Worm (Caenorhabditis elegans) whole organism, late embryonic: ENCODE measurements around the gene atg-10.

ENCODE experiments used
- Y22D7AL.16 ChIP-seq: sonication (generic microtip); optimal IDR thresholded peaks from 2 replicates; lab custom pipeline; 2016; ENCODE audit warnings: missing genetic modification characterization, missing compliant biosample characterization
- ceh-14 ChIP-seq: sonication (generic microtip); optimal IDR thresholded peaks from 2 replicates; lab custom pipeline; 2016; ENCODE audit warnings: missing genotype, missing genetic modification characterization, missing compliant biosample characterization
- ceh-22 ChIP-seq: sonication (generic microtip); optimal IDR thresholded peaks from 2 replicates; lab custom pipeline; 2017; ENCODE audit warnings: missing biosample characterization, missing genetic modification characterization
- dmd-4 ChIP-seq: sonication (generic microtip); optimal IDR thresholded peaks from 2 replicates; lab custom pipeline; 2016; ENCODE audit warnings: borderline replicate concordance, missing genetic modification characterization, missing compliant biosample characterization
- dve-1 ChIP-seq: sonication (generic microtip); optimal IDR thresholded peaks from 2 replicates; lab custom pipeline; 2017; ENCODE audit warnings: antibody characterized with exemption, mild to moderate bottlenecking, missing genetic modification characterization, missing compliant biosample characterization
- gmeb-2 ChIP-seq: sonication (generic microtip); optimal IDR thresholded peaks from 2 replicates; lab custom pipeline; 2016; ENCODE audit warnings: missing genetic modification characterization, inconsistent platforms, missing compliant biosample characterization
- mec-3 ChIP-seq: sonication (generic microtip); optimal IDR thresholded peaks from 2 replicates; lab custom pipeline; 2016; ENCODE audit warnings: borderline replicate concordance, missing genetic modification characterization, missing compliant biosample characterization
- nhr-11 ChIP-seq: fragments of 150-350 bp; optimal IDR thresholded peaks from 2 replicates; lab custom pipeline; 2014; ENCODE audit warnings: missing biosample characterization, missing genetic modification characterization
- pha-4 ChIP-seq: fragments of 150-350 bp; optimal IDR thresholded peaks from 2 replicates; lab custom pipeline; 2018; ENCODE audit warnings: missing biosample characterization, missing genetic modification reagents, missing genetic modification characterization
- pqm-1 ChIP-seq: sonication (generic microtip); optimal IDR thresholded peaks from 2 replicates; lab custom pipeline; 2016; ENCODE audit warnings: missing genetic modification characterization, missing compliant biosample characterization
- ref-2 ChIP-seq: sonication (generic microtip); optimal IDR thresholded peaks from 2 replicates; lab custom pipeline; 2016; ENCODE audit warnings: missing genetic modification characterization, missing compliant biosample characterization
- rnt-1 ChIP-seq: sonication (generic microtip); optimal IDR thresholded peaks from 2 replicates; lab custom pipeline; 2016; ENCODE audit warnings: missing genetic modification characterization, missing compliant biosample characterization
- unc-55 ChIP-seq: sonication (generic microtip); optimal IDR thresholded peaks from 2 replicates; lab custom pipeline; 2017; ENCODE audit warnings: missing biosample characterization, missing genetic modification reagents, missing genetic modification characterization
- ztf-16 ChIP-seq: sonication (generic microtip); optimal IDR thresholded peaks from 2 replicates; lab custom pipeline; 2017; ENCODE audit warnings: missing genetic modification characterization, missing compliant biosample characterization

DNA sequence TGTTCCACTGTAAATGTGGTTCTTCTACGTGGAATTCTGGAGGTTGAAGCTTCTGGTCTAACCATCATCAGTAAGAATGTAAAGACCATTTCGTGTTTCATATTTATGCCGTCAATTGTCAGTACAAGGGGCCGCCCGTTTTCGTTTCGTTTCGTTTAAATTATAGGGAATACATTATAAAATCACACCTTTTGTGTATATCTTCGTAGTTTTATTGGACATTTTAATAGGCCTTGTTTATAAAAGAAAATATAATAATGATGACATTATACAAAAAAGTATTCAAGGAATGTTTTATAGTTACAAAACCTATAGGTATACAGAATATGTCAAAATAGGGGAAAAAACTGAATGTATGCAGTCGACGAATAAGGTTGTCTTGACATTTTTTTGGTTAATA lies 44.8 kb downstream of the atg-10 start, which contains the start of gene ceh-7:
- TF ChIP-seq nhr-11: no peak
- no peak for TF ChIP-seq unc-55 (GFP tag; lab: Kevin White, UChicago)
- no peak for TF ChIP-seq gmeb-2 (tag; lab: Kevin White, UChicago)
- TF ChIP-seq dve-1 (tag; lab: Kevin White, UChicago): no peak
- no peak for TF ChIP-seq ztf-16 (tag; lab: Kevin White, UChicago)
- no peak for TF ChIP-seq dmd-4 (tag; lab: Kevin White, UChicago)
- no peak for TF ChIP-seq rnt-1 (tag; lab: Kevin White, UChicago)
- TF ChIP-seq pha-4: no peak
- TF ChIP-seq pqm-1 (tag; lab: Kevin White, UChicago): no peak
- no peak for TF ChIP-seq ref-2 (tag; lab: Kevin White, UChicago)
- TF ChIP-seq mec-3: no peak
- TF ChIP-seq ceh-22: no peak
- no peak for TF ChIP-seq ceh-14
- no peak for TF ChIP-seq Y22D7AL.16 (tag; lab: Kevin White, UChicago)
